Worm (Caenorhabditis elegans) whole organism, early embryonic: Measurements from ENCODE around the gene nnt-1.

ENCODE experiments used
- ama-1 ChIP-seq: fragments of 150-350 bp; optimal IDR thresholded peaks from 2 replicates; lab custom pipeline; 2014
- sea-1 ChIP-seq: fragments of 200-800 bp; sonication (Bioruptor generic); conservative IDR thresholded peaks from 2 replicates; pipeline ENCODE4 v1.3.6; 2022; ENCODE audit warnings: missing genetic modification characterization, missing compliant biosample characterization

- no peak for TF ChIP-seq sea-1 (GFP tag; lab: Robert Waterston, UW)
- no peak for TF ChIP-seq ama-1
These were observed 47.1 kb downstream of the nnt-1 start, which contains the start of gene T25B2.2 for ce11 chrX:6169252-6169651.
